Fruit fly (Drosophila melanogaster) whole organism, embryonic: ENCODE data around the gene GABA-B-R2.
A peak's percentile ranks its signal among the peaks of the same experiment; 100 is the strongest.

Experiments used
- Aef1 ChIP-seq: fragments of 200-800 bp; sonication (Bioruptor generic); IDR thresholded peaks from 3 replicates; pipeline ENCODE4 v1.3.6; 2022; ENCODE audit warnings: missing biosample characterization, missing genetic modification characterization
- BtbVII ChIP-seq: fragments of 200-800 bp; sonication (Bioruptor generic); optimal IDR thresholded peaks from 3 replicates; lab custom pipeline; 2017; ENCODE audit warnings: missing biosample characterization, mild to moderate bottlenecking, missing genetic modification characterization
- CG10147 ChIP-seq: fragments of 200-800 bp; sonication (Bioruptor generic); optimal IDR thresholded peaks from 2 replicates; lab custom pipeline; 2019; ENCODE audit warnings: missing biosample characterization, mild to moderate bottlenecking, missing genetic modification characterization, moderate library complexity
- CG10366 ChIP-seq: fragments of 200-800 bp; sonication (Bioruptor generic); IDR thresholded peaks from 2 replicates; pipeline ENCODE4 v1.3.6; 2022; ENCODE audit warnings: missing biosample characterization, missing genetic modification characterization
- CG10543 ChIP-seq: fragments of 200-800 bp; sonication (Bioruptor generic); optimal IDR thresholded peaks from 3 replicates; lab custom pipeline; 2017; ENCODE audit warnings: missing biosample characterization, mild to moderate bottlenecking, missing genetic modification characterization, moderate library complexity
- CG10979 ChIP-seq: fragments of 200-800 bp; sonication (Bioruptor generic); optimal IDR thresholded peaks from 2 replicates; lab custom pipeline; 2018; ENCODE audit warnings: missing biosample characterization, mild to moderate bottlenecking, missing genetic modification characterization, moderate library complexity
- CG12071 ChIP-seq: fragments of 200-800 bp; sonication (Bioruptor generic); optimal IDR thresholded peaks from 3 replicates; lab custom pipeline; 2018; ENCODE audit warnings: missing biosample characterization, mild to moderate bottlenecking, missing genetic modification characterization
- CG13123 ChIP-seq: fragments of 200-800 bp; sonication (Bioruptor generic); optimal IDR thresholded peaks from 2 replicates; lab custom pipeline; 2016; ENCODE audit warnings: missing biosample characterization, missing genetic modification characterization
- CG13624 ChIP-seq: fragments of 200-800 bp; sonication (Bioruptor generic); optimal IDR thresholded peaks from 2 replicates; lab custom pipeline; 2016; ENCODE audit warnings: missing biosample characterization, missing genetic modification characterization
- CG13894 ChIP-seq: fragments of 200-800 bp; sonication (Bioruptor generic); optimal IDR thresholded peaks from 3 replicates; lab custom pipeline; 2018; ENCODE audit warnings: missing biosample characterization, mild to moderate bottlenecking, missing genetic modification characterization, moderate library complexity
- CG14441 ChIP-seq: fragments of 200-800 bp; sonication (Bioruptor generic); IDR thresholded peaks from 2 replicates; pipeline ENCODE4 v1.3.6; 2022; ENCODE audit warnings: missing biosample characterization, missing genetic modification characterization
- CG17361 ChIP-seq: fragments of 200-800 bp; sonication (Bioruptor generic); IDR thresholded peaks from 3 replicates; pipeline ENCODE4 v1.3.6; 2022; ENCODE audit warnings: missing biosample characterization, missing genetic modification characterization
- CG1792 ChIP-seq: fragments of 200-800 bp; sonication (Bioruptor generic); optimal IDR thresholded peaks from 2 replicates; lab custom pipeline; 2016; ENCODE audit warnings: missing biosample characterization, missing genetic modification characterization
- CG18011 ChIP-seq: fragments of 200-800 bp; sonication (Bioruptor generic); optimal IDR thresholded peaks from 2 replicates; lab custom pipeline; 2017; ENCODE audit warnings: missing biosample characterization, missing genetic modification characterization, mild to moderate bottlenecking, moderate library complexity, missing genotype
- CG2116 ChIP-seq: fragments of 200-800 bp; sonication (Bioruptor generic); optimal IDR thresholded peaks from 3 replicates; lab custom pipeline; 2018; ENCODE audit warnings: missing biosample characterization, mild to moderate bottlenecking, missing genetic modification characterization
- CG2199 ChIP-seq: fragments of 200-800 bp; sonication (Bioruptor generic); IDR thresholded peaks from 3 replicates; pipeline ENCODE4 v1.3.6; 2022; ENCODE audit warnings: missing biosample characterization, missing genetic modification characterization
- CG30403 ChIP-seq: fragments of 200-800 bp; sonication (Bioruptor generic); optimal IDR thresholded peaks from 3 replicates; lab custom pipeline; 2016; ENCODE audit warnings: missing biosample characterization, missing genetic modification characterization
- CG31224 ChIP-seq: fragments of 200-800 bp; sonication (Bioruptor generic); IDR thresholded peaks from 2 replicates; pipeline ENCODE4 v1.3.6; 2022; ENCODE audit warnings: missing biosample characterization, missing genetic modification characterization
- CG32532 ChIP-seq: fragments of 200-800 bp; sonication (Bioruptor generic); IDR thresholded peaks from 2 replicates; pipeline ENCODE4 v1.3.6; 2022; ENCODE audit warnings: missing biosample characterization, missing genetic modification characterization
- CG34224 ChIP-seq: fragments of 200-800 bp; sonication (Bioruptor generic); IDR thresholded peaks from 3 replicates; pipeline ENCODE4 v1.3.6; 2022; ENCODE audit warnings: missing biosample characterization, missing genetic modification characterization; ENCODE audit not compliant: partially characterized antibody
- CG7963 ChIP-seq: fragments of 200-800 bp; sonication (Bioruptor generic); IDR thresholded peaks from 3 replicates; pipeline ENCODE4 v1.3.6; 2022; ENCODE audit warnings: missing biosample characterization, missing genetic modification characterization; ENCODE audit not compliant: partially characterized antibody
- CG8924 ChIP-seq: fragments of 200-800 bp; optimal IDR thresholded peaks from 3 replicates; lab custom pipeline; 2019; ENCODE audit warnings: missing biosample characterization, mild to moderate bottlenecking, missing genetic modification characterization, moderate library complexity
- CG8944 ChIP-seq: fragments of 200-800 bp; sonication (Bioruptor generic); optimal IDR thresholded peaks from 3 replicates; lab custom pipeline; 2016; ENCODE audit warnings: missing biosample characterization, missing genetic modification characterization
- CG9437 ChIP-seq: fragments of 200-800 bp; sonication (Bioruptor generic); optimal IDR thresholded peaks from 2 replicates; lab custom pipeline; 2018; ENCODE audit warnings: missing biosample characterization, mild to moderate bottlenecking, missing genetic modification characterization
- CG9932 ChIP-seq: fragments of 200-800 bp; sonication (Bioruptor generic); IDR thresholded peaks from 2 replicates; pipeline ENCODE4 v1.3.6; 2022; ENCODE audit warnings: missing biosample characterization, missing genetic modification characterization
- CTCF ChIP-seq: fragments of 200-800 bp; sonication (Bioruptor generic); optimal IDR thresholded peaks from 2 replicates; lab custom pipeline; 2017; ENCODE audit warnings: missing biosample characterization, mild to moderate bottlenecking, missing genetic modification characterization, moderate library complexity
- Camta ChIP-seq: fragments of 200-800 bp; sonication (Bioruptor generic); optimal IDR thresholded peaks from 2 replicates; lab custom pipeline; 2016; ENCODE audit warnings: missing biosample characterization, missing genetic modification characterization
- Deaf1 ChIP-seq: fragments of 200-800 bp; optimal IDR thresholded peaks from 3 replicates; lab custom pipeline; 2019; ENCODE audit warnings: missing biosample characterization, mild to moderate bottlenecking, missing genetic modification characterization, moderate library complexity
- Dll ChIP-seq: fragments of 200-800 bp; sonication (Bioruptor generic); IDR thresholded peaks from 4 replicates; pipeline ENCODE4 v1.3.6; 2022; ENCODE audit warnings: missing biosample characterization, missing genetic modification characterization; ENCODE audit not compliant: partially characterized antibody
- H15 ChIP-seq: fragments of 200-800 bp; sonication (Bioruptor generic); IDR thresholded peaks from 3 replicates; pipeline ENCODE4 v1.3.6; 2022; ENCODE audit warnings: missing biosample characterization, missing genetic modification characterization
- Oli ChIP-seq: fragments of 200-800 bp; sonication (Bioruptor generic); optimal IDR thresholded peaks from 2 replicates; lab custom pipeline; 2018; ENCODE audit warnings: missing biosample characterization, mild to moderate bottlenecking, missing genetic modification characterization, moderate library complexity
- Optix ChIP-seq: fragments of 200-800 bp; sonication (Bioruptor generic); IDR thresholded peaks from 3 replicates; pipeline ENCODE4 v1.3.6; 2022; ENCODE audit warnings: missing biosample characterization, missing genetic modification characterization
- TFAM ChIP-seq: fragments of 200-800 bp; sonication (Bioruptor generic); optimal IDR thresholded peaks from 2 replicates; lab custom pipeline; 2017; ENCODE audit warnings: missing biosample characterization, missing genetic modification characterization, inconsistent platforms
- Taf1 ChIP-seq: fragments of 200-800 bp; sonication (Bioruptor generic); IDR thresholded peaks from 2 replicates; pipeline ENCODE4 v1.3.6; 2022; ENCODE audit warnings: missing biosample characterization, missing genetic modification characterization
- YL-1 ChIP-seq: fragments of 200-800 bp; sonication (Bioruptor generic); optimal IDR thresholded peaks from 3 replicates; lab custom pipeline; 2017; ENCODE audit warnings: missing biosample characterization, mild to moderate bottlenecking, missing genetic modification characterization
- cad ChIP-seq: fragments of >200 bp; optimal IDR thresholded peaks from 2 replicates; lab custom pipeline; 2017; ENCODE audit warnings: missing biosample characterization, missing genetic modification characterization
- crc ChIP-seq: fragments of 200-800 bp; sonication (Bioruptor generic); optimal IDR thresholded peaks from 2 replicates; lab custom pipeline; 2016; ENCODE audit warnings: missing biosample characterization, missing genetic modification characterization
- dimm ChIP-seq: fragments of 200-800 bp; sonication (Bioruptor generic); IDR thresholded peaks from 2 replicates; pipeline ENCODE4 v1.3.6; 2022; ENCODE audit warnings: missing biosample characterization, missing genetic modification characterization
- dm ChIP-seq: fragments of 200-800 bp; sonication (Bioruptor generic); optimal IDR thresholded peaks from 3 replicates; lab custom pipeline; 2016; ENCODE audit warnings: missing biosample characterization, missing genetic modification characterization
- fd3F ChIP-seq: fragments of 200-800 bp; sonication (Bioruptor generic); optimal IDR thresholded peaks from 2 replicates; lab custom pipeline; 2018; ENCODE audit warnings: missing biosample characterization, mild to moderate bottlenecking, missing genetic modification characterization, moderate library complexity
- gsb-n ChIP-seq: fragments of 200-800 bp; sonication (Bioruptor generic); optimal IDR thresholded peaks from 3 replicates; lab custom pipeline; 2018; ENCODE audit warnings: missing biosample characterization, mild to moderate bottlenecking, missing genetic modification characterization
- hkb ChIP-seq, 2 experiments: fragments of 200-800 bp in 1 of 2; fragments of >200 bp in 1 of 2; sonication (Bioruptor generic) in 1 of 2; IDR thresholded peaks in 1 of 2; optimal IDR thresholded peaks in 1 of 2; 2 replicates each; pipeline versions ENCODE4 v1.3.6 to Lab custom; 2017 to 2022; ENCODE audit warnings: missing biosample characterization in 1 of 2, missing genetic modification characterization in 1 of 2
- hth ChIP-seq: fragments of >200 bp; optimal IDR thresholded peaks from 2 replicates; lab custom pipeline; 2017; ENCODE audit warnings: inconsistent platforms
- ken ChIP-seq: fragments of 200-800 bp; sonication (Bioruptor generic); IDR thresholded peaks from 3 replicates; pipeline ENCODE4 v1.3.6; 2022; ENCODE audit warnings: missing biosample characterization, missing genetic modification characterization
- mam ChIP-seq: fragments of 200-800 bp; sonication (Bioruptor generic); optimal IDR thresholded peaks from 3 replicates; lab custom pipeline; 2016; ENCODE audit warnings: missing biosample characterization, missing genetic modification characterization
- mirr ChIP-seq: fragments of 200-800 bp; sonication (Bioruptor generic); optimal IDR thresholded peaks from 3 replicates; lab custom pipeline; 2018; ENCODE audit warnings: missing biosample characterization, mild to moderate bottlenecking, missing genetic modification characterization
- mld ChIP-seq: fragments of 200-800 bp; sonication (Bioruptor generic); IDR thresholded peaks from 3 replicates; pipeline ENCODE4 v1.3.6; 2022; ENCODE audit warnings: missing biosample characterization, missing genetic modification characterization; ENCODE audit not compliant: partially characterized antibody
- pb ChIP-seq: fragments of 200-800 bp; sonication (Bioruptor generic); optimal IDR thresholded peaks from 3 replicates; lab custom pipeline; 2016; ENCODE audit warnings: missing biosample characterization, missing genetic modification characterization
- rib ChIP-seq: fragments of 200-800 bp; sonication (Bioruptor generic); IDR thresholded peaks from 2 replicates; pipeline ENCODE4 v1.3.6; 2022; ENCODE audit warnings: missing biosample characterization, missing genetic modification characterization
- schlank ChIP-seq: fragments of 200-800 bp; sonication (Bioruptor generic); optimal IDR thresholded peaks from 2 replicates; lab custom pipeline; 2018; ENCODE audit warnings: missing biosample characterization, mild to moderate bottlenecking, missing genetic modification characterization
- so ChIP-seq: fragments of 200-800 bp; sonication (Bioruptor generic); IDR thresholded peaks from 3 replicates; pipeline ENCODE4 v1.3.6; 2022; ENCODE audit warnings: missing biosample characterization, missing genetic modification characterization
- wdn ChIP-seq: fragments of 200-800 bp; sonication (Bioruptor generic); IDR thresholded peaks from 2 replicates; pipeline ENCODE4 v1.3.6; 2022; ENCODE audit warnings: missing biosample characterization, missing genetic modification characterization
- zen ChIP-seq: fragments of 200-800 bp; sonication (Bioruptor generic); optimal IDR thresholded peaks from 3 replicates; lab custom pipeline; 2018; ENCODE audit warnings: missing biosample characterization, mild to moderate bottlenecking, missing genetic modification characterization, moderate library complexity

Gene GABA-B-R2

dm6 chr3R:21822562-21822933, 46.9 kb upstream of the GABA-B-R2 start, which contains the start of gene CASK (continued):
- TF ChIP-seq CG13123 (GFP tag; lab: Kevin White, UChicago) (no peak), CG30403 (GFP tag; lab: Kevin White, UChicago) (no peak), CG9932 (GFP tag; lab: Robert Waterston, UW) (0 out of 2 replicates have a peak, but pooled peaks have one; percentile 29), hth (lab: Kevin White, UChicago) (no peak), CG10147 (GFP tag; lab: Kevin White, UChicago) (no peak), cad (GFP tag; lab: Kevin White, UChicago) (no peak), hkb (optimal IDR thresholded peaks at IDR 0.05; lab: Kevin White, UChicago) (peak; percentile 57), hkb (GFP tag; IDR thresholded peaks at IDR 0.05; lab: Robert Waterston, UW) (no peak), mam (GFP tag; lab: Kevin White, UChicago) (peak; percentile 0), pb (GFP tag; lab: Kevin White, UChicago) (no peak), CG31224 (no peak), CG32532 (no peak), gsb-n (tag; lab: Kevin White, UChicago) (peak; percentile 22), CG18011 (GFP tag; lab: Kevin White, UChicago) (no peak), CG2199 (no peak), dm (no peak), BtbVII (GFP tag; lab: Kevin White, UChicago) (no peak), CG8944 (GFP tag; lab: Kevin White, UChicago) (no peak), schlank (tag; lab: Kevin White, UChicago) (no peak), CG13624 (GFP tag; lab: Kevin White, UChicago) (no peak), Optix (GFP tag; lab: Robert Waterston, UW) (no peak), rib (no peak), CG1792 (GFP tag; lab: Kevin White, UChicago) (no peak), CG10979 (tag; lab: Kevin White, UChicago) (peak; percentile 3), fd3F (GFP tag; lab: Kevin White, UChicago) (no peak), crc (GFP tag; lab: Kevin White, UChicago) (no peak), CG17361 (peak; percentile 16; the same call in 1 of the 3 replicates), CG10543 (GFP tag; lab: Kevin White, UChicago) (no peak), mirr (GFP tag; lab: Kevin White, UChicago) (no peak), TFAM (GFP tag; lab: Kevin White, UChicago) (no peak), Oli (tag; lab: Kevin White, UChicago) (no peak), CG34224 (GFP tag; lab: Robert Waterston, UW) (no peak), CG12071 (GFP tag; lab: Kevin White, UChicago) (no peak), Camta (GFP tag; lab: Kevin White, UChicago) (no peak), Taf1 (GFP tag; lab: Robert Waterston, UW) (no peak), CG10366 (GFP tag; lab: Robert Waterston, UW) (no peak), CG14441 (GFP tag; lab: Robert Waterston, UW) (no peak), zen (no peak), Deaf1 (no peak), CG13894 (tag; lab: Kevin White, UChicago) (no peak), CG2116 (GFP tag; lab: Kevin White, UChicago) (peak; percentile 5), CTCF (no peak), so (GFP tag; lab: Robert Waterston, UW) (no peak), ken (GFP tag; lab: Robert Waterston, UW) (no peak), Aef1 (GFP tag; lab: Robert Waterston, UW) (no peak), CG8924 (tag; lab: Kevin White, UChicago) (no peak), CG7963 (GFP tag; lab: Robert Waterston, UW) (no peak), Dll (GFP tag; lab: Robert Waterston, UW) (no peak), mld (no peak), wdn (GFP tag; lab: Robert Waterston, UW) (no peak), dimm (GFP tag; lab: Robert Waterston, UW) (no peak), H15 (no peak), CG9437 (GFP tag; lab: Kevin White, UChicago) (no peak), YL-1 (GFP tag; lab: Kevin White, UChicago) (no peak)
